Fruit fly (Drosophila melanogaster): ENCODE results near the gene Galt.

Galt gene

dm6 chr2L:6717460-6717859 is 49.6 kb upstream of the Galt start, which contains the start of gene Aatf (continued):
- TF ChIP-seq CG2129 (GFP tag; IDR thresholded peaks at IDR 0.05; ENCODE audit: partially characterized antibody), result peak; percentile 85
- no peak for TF ChIP-seq Nf-YA (GFP tag; IDR thresholded peaks at IDR 0.05)
- TF ChIP-seq D (optimal IDR thresholded peaks at IDR 0.05), result no peak
- no peak for TF ChIP-seq D (GFP tag; optimal IDR thresholded peaks at IDR 0.05)
- no peak for TF ChIP-seq CG11398 (GFP tag; optimal IDR thresholded peaks at IDR 0.05)
- no peak for TF ChIP-seq ttk (GFP tag; IDR thresholded peaks at IDR 0.05)
- no peak for TF ChIP-seq bsh (GFP tag; optimal IDR thresholded peaks at IDR 0.05)
- peak; percentile 13 for TF ChIP-seq Antp (GFP tag; optimal IDR thresholded peaks at IDR 0.05)
- no peak for TF ChIP-seq hkb (optimal IDR thresholded peaks at IDR 0.05)
- TF ChIP-seq hkb (GFP tag; IDR thresholded peaks at IDR 0.05), result no peak
- no peak for TF ChIP-seq CG7987 (GFP tag; optimal IDR thresholded peaks at IDR 0.05)
- no peak for TF ChIP-seq kay (GFP tag; optimal IDR thresholded peaks at IDR 0.05)
- TF ChIP-seq CG10959 (GFP tag; IDR thresholded peaks at IDR 0.05), result no peak
- peak; percentile 64 for TF ChIP-seq ato (GFP tag; IDR thresholded peaks at IDR 0.05; ENCODE audit: partially characterized antibody)
- TF ChIP-seq CrebB (tag; optimal IDR thresholded peaks at IDR 0.05), result no peak
- TF ChIP-seq CG10267 (tag; optimal IDR thresholded peaks at IDR 0.05), result peak; percentile 50
- TF ChIP-seq CG10565 (GFP tag; optimal IDR thresholded peaks at IDR 0.05), result no peak
- no peak for TF ChIP-seq NC2β (GFP tag; optimal IDR thresholded peaks at IDR 0.05)
- no peak for TF ChIP-seq cwo (GFP tag; optimal IDR thresholded peaks at IDR 0.05)
- TF ChIP-seq CG32767 (GFP tag; IDR thresholded peaks at IDR 0.05), result no peak
- no peak for TF ChIP-seq CG15011 (GFP tag; optimal IDR thresholded peaks at IDR 0.05)
- no peak for TF ChIP-seq CG1792 (GFP tag; optimal IDR thresholded peaks at IDR 0.05)
- no peak for TF ChIP-seq p53 (GFP tag; optimal IDR thresholded peaks at IDR 0.05)
- TF ChIP-seq CG8944 (GFP tag; optimal IDR thresholded peaks at IDR 0.05), result no peak
- no peak for TF ChIP-seq ERR (GFP tag; optimal IDR thresholded peaks at IDR 0.05)
- TF ChIP-seq ap (GFP tag; IDR thresholded peaks at IDR 0.05), result no peak
- TF ChIP-seq CG8089 (GFP tag; optimal IDR thresholded peaks at IDR 0.05), result no peak
- TF ChIP-seq fd3F (GFP tag; optimal IDR thresholded peaks at IDR 0.05), result no peak
- no peak for TF ChIP-seq H15 (GFP tag; IDR thresholded peaks at IDR 0.05)
- TF ChIP-seq chn (GFP tag; optimal IDR thresholded peaks at IDR 0.05), result no peak
- peak; percentile 89 for TF ChIP-seq unc-4 (GFP tag; IDR thresholded peaks at IDR 0.05; ENCODE audit: partially characterized antibody)
- TF ChIP-seq chinmo (GFP tag; IDR thresholded peaks at IDR 0.05; ENCODE audit: partially characterized antibody), result peak; percentile 80; the same call in 2 of the 4 replicates
- TF ChIP-seq zf30C (GFP tag; optimal IDR thresholded peaks at IDR 0.05), result no peak
- TF ChIP-seq Poxn (GFP tag; IDR thresholded peaks at IDR 0.05), result no peak
- TF ChIP-seq bab2 (GFP tag; optimal IDR thresholded peaks at IDR 0.05), result no peak
- peak; percentile 71; the same call in 2 of the 3 replicates for TF ChIP-seq CG7963 (GFP tag; IDR thresholded peaks at IDR 0.05; ENCODE audit: partially characterized antibody)
- TF ChIP-seq run (tag; optimal IDR thresholded peaks at IDR 0.05), result no peak
- TF ChIP-seq CG8924 (tag; optimal IDR thresholded peaks at IDR 0.05), result no peak
- no peak for TF ChIP-seq CG4854 (GFP tag; optimal IDR thresholded peaks at IDR 0.05)
- no peak for TF ChIP-seq GATAe (GFP tag; conservative IDR thresholded peaks at IDR 0.05)
- TF ChIP-seq CG17359 (tag; optimal IDR thresholded peaks at IDR 0.05), result no peak
- TF ChIP-seq Bgb (GFP tag; IDR thresholded peaks at IDR 0.05; ENCODE audit: partially characterized antibody), result peak; percentile 89
- peak; percentile 96 for TF ChIP-seq Dp (GFP tag; optimal IDR thresholded peaks at IDR 0.05)
- no peak for TF ChIP-seq pros (GFP tag; optimal IDR thresholded peaks at IDR 0.05)
- TF ChIP-seq slp2 (GFP tag; optimal IDR thresholded peaks at IDR 0.05), result no peak
- TF ChIP-seq CG18262 (tag; optimal IDR thresholded peaks at IDR 0.05), result no peak
- TF ChIP-seq so (GFP tag; IDR thresholded peaks at IDR 0.05), result no peak
- TF ChIP-seq scrt (GFP tag; optimal IDR thresholded peaks at IDR 0.05), result no peak
- no peak for TF ChIP-seq CG16815 (GFP tag; optimal IDR thresholded peaks at IDR 0.05)
- no peak for TF ChIP-seq CG7556 (GFP tag; optimal IDR thresholded peaks at IDR 0.05)
- peak; percentile 60; the same call in 1 of the 3 replicates for TF ChIP-seq mld (GFP tag; IDR thresholded peaks at IDR 0.05; ENCODE audit: partially characterized antibody)
- no peak for TF ChIP-seq C15 (GFP tag; IDR thresholded peaks at IDR 0.05)

Measured in whole organism, embryonic.